Fruit fly (Drosophila melanogaster): Measurements from ENCODE around the gene CG32801.

The CG32801 gene

dm6 chrX:1897384-1897783, 5.6 kb downstream of the CG32801 start:
- no peak for TF ChIP-seq ttk (optimal IDR thresholded peaks at IDR 0.05)

- TF ChIP-seq ttk (optimal IDR thresholded peaks at IDR 0.05) = no peak
- TF ChIP-seq Myc (optimal IDR thresholded peaks at IDR 0.05) = no peak
- no peak for TF ChIP-seq insv (optimal IDR thresholded peaks at IDR 0.05)
- TF ChIP-seq psq (optimal IDR thresholded peaks at IDR 0.05) = no peak
- TF ChIP-seq Sin3A (optimal IDR thresholded peaks at IDR 0.05) = no peak
- no peak for TF ChIP-seq h (optimal IDR thresholded peaks at IDR 0.05)
Observed at dm6 chrX:1893532-1893931, 9.4 kb downstream of the CG32801 start.

DNA sequence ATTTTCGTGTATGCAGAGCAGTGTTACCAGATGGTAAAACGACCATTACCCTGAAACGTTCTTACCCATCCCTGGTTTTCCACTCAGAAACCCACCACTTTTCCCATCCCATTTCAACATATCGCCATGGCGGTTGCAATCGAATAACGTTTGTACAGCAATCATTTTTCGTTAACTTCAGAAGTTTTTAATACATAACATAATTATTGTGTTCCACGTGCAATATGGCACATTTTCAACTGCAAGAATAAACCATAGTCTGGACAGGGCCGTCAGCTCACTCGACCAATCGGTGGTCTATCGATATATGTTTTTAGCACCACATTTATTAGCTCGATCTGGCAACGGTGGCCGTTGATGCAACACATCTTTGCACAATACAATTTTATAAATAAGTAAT, 13.1 kb downstream of the CG32801 start, which contains the start of the genes trr and mRpL16:
trr (minus strand) TSS at position 25 of the 400 bp plus-strand sequence.
mRpL16 (plus strand) TSS at position 331 of the 400 bp plus-strand sequence.
- TF ChIP-seq psq (optimal IDR thresholded peaks at IDR 0.05) (no peak), ttk (optimal IDR thresholded peaks at IDR 0.05) (no peak), insv (optimal IDR thresholded peaks at IDR 0.05) (no peak), h (optimal IDR thresholded peaks at IDR 0.05) (no peak), Sin3A (optimal IDR thresholded peaks at IDR 0.05) (no peak), Myc (optimal IDR thresholded peaks at IDR 0.05) (no peak)

DNA sequence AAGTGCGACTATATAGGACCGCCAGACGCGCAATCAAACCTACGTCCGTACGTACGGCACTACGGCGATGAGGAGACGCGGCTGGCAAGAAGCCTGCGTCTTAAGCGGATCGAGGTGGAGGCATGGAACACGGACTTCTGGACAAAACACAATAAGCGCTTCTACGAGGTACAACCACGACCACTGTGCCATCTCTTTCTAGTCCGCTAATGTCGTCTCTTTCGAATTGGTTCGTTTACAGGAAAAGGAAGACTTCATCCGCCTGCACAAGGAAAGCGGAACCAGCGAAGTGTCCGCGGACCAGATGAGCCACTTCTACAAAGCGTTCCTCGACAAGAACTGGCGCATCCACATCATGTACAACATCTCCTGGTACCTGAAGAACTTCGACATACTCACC, 22.2 kb downstream of the CG32801 start:
- no peak for TF ChIP-seq Sin3A (optimal IDR thresholded peaks at IDR 0.05)
- no peak for TF ChIP-seq ttk (optimal IDR thresholded peaks at IDR 0.05)
- TF ChIP-seq h (optimal IDR thresholded peaks at IDR 0.05) = no peak
- no peak for TF ChIP-seq psq (optimal IDR thresholded peaks at IDR 0.05)
- no peak for TF ChIP-seq Myc (optimal IDR thresholded peaks at IDR 0.05)
- no peak for TF ChIP-seq insv (optimal IDR thresholded peaks at IDR 0.05)

DNA sequence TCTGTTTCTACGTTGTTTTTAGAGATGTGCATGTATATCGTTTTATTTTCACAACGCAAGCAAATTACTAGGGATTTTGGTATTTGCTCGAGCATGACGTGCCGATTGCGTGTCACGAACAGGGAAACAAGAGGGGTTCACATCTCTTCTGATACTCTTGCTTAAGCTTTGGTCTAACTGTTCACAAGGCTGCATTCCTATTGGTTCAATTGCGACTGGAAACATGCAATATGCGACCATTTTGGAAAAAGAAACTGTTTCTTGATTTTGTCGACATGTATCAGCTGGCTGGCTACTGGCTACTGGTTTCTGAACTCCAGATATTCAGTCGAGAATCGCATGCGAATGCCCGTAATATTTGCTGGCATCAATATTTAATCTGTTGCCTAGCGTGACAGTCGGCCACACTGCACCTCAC, 22.8 kb downstream of the CG32801 start, which contains the start of gene Coa8:
Coa8 (plus strand) TSS at position 144 of the 418 bp plus-strand sequence.
- TF ChIP-seq h (optimal IDR thresholded peaks at IDR 0.05) (no peak), ttk (optimal IDR thresholded peaks at IDR 0.05) (no peak), insv (optimal IDR thresholded peaks at IDR 0.05) (no peak), Sin3A (optimal IDR thresholded peaks at IDR 0.05) (no peak), Myc (optimal IDR thresholded peaks at IDR 0.05) (no peak), psq (optimal IDR thresholded peaks at IDR 0.05) (no peak)

dm6 chrX:1879606-1880110, 23.3 kb downstream of the CG32801 start, which contains the start of gene CG14818:
TSS of gene CG14818 (minus strand) at chrX:1879774.
- no peak for TF ChIP-seq h (optimal IDR thresholded peaks at IDR 0.05)
- no peak for TF ChIP-seq insv (optimal IDR thresholded peaks at IDR 0.05)
- TF ChIP-seq Myc (optimal IDR thresholded peaks at IDR 0.05) = no peak
- no peak for TF ChIP-seq Sin3A (optimal IDR thresholded peaks at IDR 0.05)
- TF ChIP-seq ttk (optimal IDR thresholded peaks at IDR 0.05) = no peak
- no peak for TF ChIP-seq psq (optimal IDR thresholded peaks at IDR 0.05)

DNA sequence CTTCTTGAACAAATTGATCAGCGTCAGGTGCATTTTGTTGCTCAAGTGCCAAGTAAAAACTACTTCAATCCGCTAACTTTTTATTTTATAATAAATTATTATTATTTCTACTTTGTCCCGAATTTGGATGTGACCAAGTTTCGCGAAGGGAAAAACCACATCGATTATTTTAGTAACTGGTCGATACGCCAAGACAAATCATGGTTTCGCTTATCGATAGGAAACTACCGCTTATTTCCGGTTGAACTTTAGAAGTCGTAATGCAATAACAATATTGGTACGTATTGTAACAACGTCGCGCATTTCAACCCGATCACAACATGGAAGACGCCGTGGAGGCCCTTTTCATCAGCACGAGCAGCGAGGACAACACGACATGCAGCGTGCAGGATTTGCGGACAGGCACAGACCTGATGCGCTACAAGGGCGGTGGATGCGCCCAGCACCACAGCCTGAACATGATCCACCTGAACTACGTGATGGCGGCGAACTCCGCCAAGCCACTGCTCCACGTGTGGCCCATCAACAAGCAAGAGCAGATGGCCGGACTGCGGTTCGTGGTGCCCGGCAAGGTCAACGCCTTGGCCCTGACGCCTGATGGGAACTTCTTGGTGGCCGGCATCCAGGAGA, 25.8 kb downstream of the CG32801 start, which contains the start of the genes CG14817 and CG14805:
CG14817 (minus strand) TSS at position 164 of the 630 bp plus-strand sequence.
CG14805 (plus strand) TSS at position 211 of the 630 bp plus-strand sequence.
- TF ChIP-seq psq (optimal IDR thresholded peaks at IDR 0.05) = no peak
- TF ChIP-seq insv (optimal IDR thresholded peaks at IDR 0.05) = no peak
- no peak for TF ChIP-seq Myc (optimal IDR thresholded peaks at IDR 0.05)
- TF ChIP-seq h (optimal IDR thresholded peaks at IDR 0.05) = no peak

dm6 chrX:1873515-1874126, 29.4 kb downstream of the CG32801 start, which contains the start of the genes Pgam5 and Vps26:
TSS of gene Pgam5 (minus strand) at chrX:1873565.
TSS of gene Vps26 (plus strand) at chrX:1873853.
- no peak for TF ChIP-seq Sin3A (optimal IDR thresholded peaks at IDR 0.05)
- TF ChIP-seq psq (optimal IDR thresholded peaks at IDR 0.05) = no peak
- no peak for TF ChIP-seq Myc (optimal IDR thresholded peaks at IDR 0.05)

DNA sequence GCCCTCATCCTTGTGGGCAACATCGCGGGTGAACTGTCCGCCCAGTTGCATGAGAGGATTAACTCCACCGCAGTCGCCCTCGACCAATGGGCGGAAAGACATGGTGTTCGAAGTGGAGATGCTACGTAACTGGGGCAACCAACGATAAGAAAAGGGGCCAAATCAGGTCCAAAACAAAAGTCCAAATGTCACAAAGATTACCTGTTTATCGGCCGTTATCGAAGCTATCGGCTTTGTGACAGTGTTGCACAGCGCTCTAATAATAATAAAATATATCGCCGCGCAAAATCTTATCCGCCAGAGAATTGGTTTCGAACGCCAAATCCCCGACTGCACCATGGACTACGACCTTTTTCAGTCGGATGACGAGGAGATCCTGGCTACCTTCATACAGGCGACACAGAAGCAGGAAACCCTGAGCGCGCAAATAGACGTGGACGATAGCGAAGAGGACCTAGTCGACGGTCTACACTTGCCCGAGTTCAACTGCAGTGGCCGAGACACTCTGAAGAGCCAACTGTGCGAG, 34.3 kb downstream of the CG32801 start, which contains the start of the genes CG14803 and Pex5:
CG14803 (plus strand) TSS at position 285 of the 526 bp plus-strand sequence.
Pex5 (minus strand) TSS at position 476 of the 526 bp plus-strand sequence.
- TF ChIP-seq ttk (optimal IDR thresholded peaks at IDR 0.05) (no peak), h (optimal IDR thresholded peaks at IDR 0.05) (no peak), psq (optimal IDR thresholded peaks at IDR 0.05) (no peak), insv (optimal IDR thresholded peaks at IDR 0.05) (no peak), Sin3A (optimal IDR thresholded peaks at IDR 0.05) (no peak), Myc (optimal IDR thresholded peaks at IDR 0.05) (no peak)

DNA sequence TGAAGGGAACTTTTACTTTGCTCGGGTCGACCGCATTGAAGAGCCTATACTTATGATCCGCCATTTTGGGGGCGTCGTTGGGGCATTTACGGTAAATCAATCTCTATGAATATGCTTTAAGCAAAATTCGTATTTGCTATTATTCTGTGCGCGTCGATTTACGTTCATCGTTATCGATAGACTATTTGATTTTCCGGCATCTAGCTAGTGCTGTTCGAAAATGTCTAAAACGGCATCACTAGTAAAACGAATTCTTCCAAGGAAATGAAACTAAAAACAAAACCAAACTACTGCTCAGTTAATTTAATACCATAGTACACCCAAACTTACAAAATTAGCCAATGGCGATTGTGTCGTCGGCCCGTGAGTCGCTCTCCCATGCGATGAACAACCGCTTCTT, 37.3 kb downstream of the CG32801 start, which contains the start of the genes Gcna and MED18:
Gcna (minus strand) TSS at position 163 of the 400 bp plus-strand sequence.
MED18 (plus strand) TSS at position 237 of the 400 bp plus-strand sequence.
- no peak for TF ChIP-seq Sin3A (optimal IDR thresholded peaks at IDR 0.05)
- no peak for TF ChIP-seq Myc (optimal IDR thresholded peaks at IDR 0.05)
- TF ChIP-seq ttk (optimal IDR thresholded peaks at IDR 0.05) = no peak
- TF ChIP-seq h (optimal IDR thresholded peaks at IDR 0.05) = no peak
- no peak for TF ChIP-seq insv (optimal IDR thresholded peaks at IDR 0.05)
- no peak for TF ChIP-seq psq (optimal IDR thresholded peaks at IDR 0.05)

dm6 chrX:1861620-1862184, 41.3 kb downstream of the CG32801 start, which contains the start of gene deltaCOP:
TSS of gene deltaCOP (minus strand) at chrX:1861790.
- TF ChIP-seq ttk (optimal IDR thresholded peaks at IDR 0.05) = no peak
- no peak for TF ChIP-seq h (optimal IDR thresholded peaks at IDR 0.05)
- TF ChIP-seq insv (optimal IDR thresholded peaks at IDR 0.05) = no peak
- TF ChIP-seq Sin3A (optimal IDR thresholded peaks at IDR 0.05) = no peak
- no peak for TF ChIP-seq psq (optimal IDR thresholded peaks at IDR 0.05)
- TF ChIP-seq Myc (optimal IDR thresholded peaks at IDR 0.05) = no peak
